Worm (Caenorhabditis elegans): ENCODE data around the gene ufl-1.

DNA sequence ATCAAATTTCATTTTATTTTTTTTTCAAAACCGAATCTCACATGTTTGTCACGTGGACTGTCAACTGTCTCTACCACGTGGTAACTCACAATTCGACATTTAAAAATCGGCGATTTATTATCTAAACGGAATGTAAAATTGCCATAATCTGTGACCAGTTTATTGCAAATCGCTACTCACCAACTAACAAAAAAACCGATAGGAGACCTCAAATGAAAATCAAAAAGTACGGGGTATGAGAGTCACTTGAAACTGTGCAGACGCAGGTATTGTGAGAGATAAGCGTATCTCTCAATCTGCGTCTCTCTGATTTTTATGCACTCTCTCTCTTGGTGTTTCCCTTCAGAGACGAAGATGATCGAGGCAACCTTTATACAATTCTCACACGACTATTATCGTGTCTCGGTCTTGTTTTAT lies 11.1 kb upstream of the ufl-1 start:
- TF ChIP-seq lin-13 (tag; optimal IDR thresholded peaks at IDR 0.05) (no peak), ces-1 (GFP tag; optimal IDR thresholded peaks at IDR 0.05) (no peak), lin-32 (GFP tag; optimal IDR thresholded peaks at IDR 0.05) (no peak)

All from whole organism, mixed stage, embryonic.